Worm (Caenorhabditis elegans): Measurements from ENCODE around the gene B0353.1.

B0353.1 gene

DNA sequence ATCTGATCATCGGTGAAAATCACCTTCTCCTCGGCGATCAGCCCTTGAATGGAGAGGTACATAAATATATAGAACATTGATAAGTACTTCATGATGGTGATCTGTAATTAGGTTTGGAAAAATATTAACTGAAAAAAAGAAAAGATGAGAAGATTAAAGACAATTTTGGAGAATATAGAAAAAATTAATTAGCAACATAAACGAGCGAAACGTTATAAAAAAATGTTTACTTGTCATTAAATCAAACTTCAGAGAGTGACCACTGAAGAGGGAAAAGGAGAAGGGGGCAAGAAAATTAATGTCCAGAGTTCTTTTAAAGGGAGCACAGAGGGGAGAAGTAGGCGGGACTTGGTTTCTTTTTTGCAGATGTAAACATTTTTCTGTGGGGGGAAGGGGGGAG, 28.9 kb upstream of the B0353.1 start, which contains the start of gene T22F7.4:
T22F7.4 (minus strand) TSS at position 101 of the 400 bp plus-strand sequence.
- TF ChIP-seq C08G9.2 (tag; optimal IDR thresholded peaks at IDR 0.05): no peak
- TF ChIP-seq ceh-45 (GFP tag; IDR thresholded peaks at IDR 0.05): no peak

DNA sequence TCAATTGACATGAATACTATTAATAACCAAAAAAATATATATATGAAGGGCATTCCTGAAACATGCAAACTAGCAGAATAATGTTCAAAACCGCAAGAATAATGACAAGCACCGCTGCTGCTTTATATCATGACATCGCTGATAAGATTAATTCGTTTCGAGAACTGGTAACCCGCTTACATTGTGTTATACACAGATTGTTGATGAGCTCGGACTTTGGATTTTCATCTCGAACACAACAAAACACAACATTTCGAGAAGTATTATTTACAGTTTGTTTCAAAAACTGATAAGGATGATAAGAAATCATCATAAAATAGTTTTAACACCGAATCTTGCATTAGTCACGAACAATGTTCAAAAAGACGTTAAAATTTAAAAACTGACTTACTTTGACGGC, 24.9 kb upstream of the B0353.1 start:
- TF ChIP-seq gmeb-2 (tag; optimal IDR thresholded peaks at IDR 0.05) (no peak), K09A11.1 (tag; optimal IDR thresholded peaks at IDR 0.05; ENCODE audit: insufficient read depth) (no peak)

DNA sequence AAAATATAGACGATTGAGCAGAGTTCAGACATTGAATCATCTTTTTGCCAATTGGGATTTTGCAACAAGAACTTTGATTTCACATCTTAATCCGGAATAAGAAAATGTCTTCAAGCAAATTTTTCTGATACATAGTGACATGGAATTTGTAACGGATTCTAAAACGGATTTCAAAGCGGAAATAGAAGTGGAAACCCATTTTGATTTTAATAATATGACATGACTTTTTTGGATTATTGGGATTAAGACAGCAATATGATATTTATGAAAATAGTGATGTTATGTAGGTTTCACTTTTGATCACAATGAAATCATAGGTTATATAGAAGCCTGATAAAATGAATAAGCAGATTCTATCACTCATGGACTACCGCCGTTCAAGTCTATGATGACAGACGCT, 23.6 kb upstream of the B0353.1 start:
- no peak for TF ChIP-seq ref-2 (tag; optimal IDR thresholded peaks at IDR 0.05)
- no peak for TF ChIP-seq ceh-19 (GFP tag; optimal IDR thresholded peaks at IDR 0.05)

DNA sequence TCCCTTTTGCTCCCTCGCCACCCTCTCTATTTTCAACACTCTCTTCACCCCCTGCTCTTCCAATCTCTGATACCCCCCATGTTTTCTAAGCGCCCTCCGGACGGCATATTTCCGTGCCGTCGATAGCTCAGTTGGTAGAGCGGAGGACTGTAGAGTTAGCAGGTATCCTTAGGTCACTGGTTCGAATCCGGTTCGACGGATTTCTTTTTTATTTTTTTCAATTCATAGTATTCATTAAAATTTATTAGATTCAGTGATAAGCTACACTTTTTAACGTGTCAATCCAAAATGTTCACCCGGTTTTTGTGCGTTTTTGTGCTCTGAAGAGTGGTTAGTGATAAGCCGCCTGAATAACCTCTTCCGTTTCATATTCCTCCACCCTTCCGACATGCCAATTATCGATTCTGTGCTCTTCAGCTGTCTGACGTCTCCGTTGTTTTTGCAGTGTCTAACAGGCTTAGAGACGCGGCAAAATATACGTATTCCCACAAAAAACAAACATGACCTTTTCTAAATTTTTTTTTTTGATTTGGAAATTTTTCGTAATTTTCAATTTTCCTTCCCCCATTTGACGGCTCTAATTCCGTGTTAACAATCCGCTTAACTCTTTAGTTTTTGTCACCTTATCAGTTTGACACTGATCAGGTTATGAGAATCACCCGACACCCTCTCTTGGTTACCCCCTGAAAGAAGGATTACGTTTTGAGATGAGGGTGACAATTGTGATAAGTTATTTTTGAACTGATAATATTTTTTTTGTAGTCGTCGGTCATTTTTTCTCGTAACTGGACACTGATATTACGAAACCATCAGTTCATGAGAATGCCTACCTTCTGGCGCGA, 20.3 kb upstream of the B0353.1 start:
- TF ChIP-seq ceh-19 (GFP tag; optimal IDR thresholded peaks at IDR 0.05) (peak; percentile 67), zip-5 (tag; optimal IDR thresholded peaks at IDR 0.05) (peak; percentile 42), pat-9 (tag; optimal IDR thresholded peaks at IDR 0.05) (peak; percentile 63), fkh-6 (tag; optimal IDR thresholded peaks at IDR 0.05) (peak; percentile 43), C08G9.2 (tag; optimal IDR thresholded peaks at IDR 0.05) (peak; percentile 15), tbx-2 (tag; optimal IDR thresholded peaks at IDR 0.05) (peak; percentile 7), hlh-13 (GFP tag; optimal IDR thresholded peaks at IDR 0.05) (peak; percentile 47), fax-1 (tag; optimal IDR thresholded peaks at IDR 0.05) (peak; percentile 55), K02D7.2 (tag; optimal IDR thresholded peaks at IDR 0.05) (no peak), dve-1 (tag; optimal IDR thresholded peaks at IDR 0.05) (peak; percentile 20), pha-2 (tag; optimal IDR thresholded peaks at IDR 0.05) (peak; percentile 67), sox-2 (GFP tag; IDR thresholded peaks at IDR 0.05) (peak; percentile 42; the same call in 1 of the 2 replicates), pax-1 (tag; optimal IDR thresholded peaks at IDR 0.05) (no peak), pha-4 (tag; optimal IDR thresholded peaks at IDR 0.05) (no peak), syd-9 (tag; optimal IDR thresholded peaks at IDR 0.05) (peak; percentile 51), elt-4 (tag; optimal IDR thresholded peaks at IDR 0.05) (no peak), ceh-22 (tag; optimal IDR thresholded peaks at IDR 0.05) (no peak), ceh-2 (tag; optimal IDR thresholded peaks at IDR 0.05) (no peak), hlh-30 (tag; optimal IDR thresholded peaks at IDR 0.05; ENCODE audit: insufficient read depth) (no peak), eyg-1 (tag; optimal IDR thresholded peaks at IDR 0.05) (peak; percentile 78), fkh-10 (GFP tag; optimal IDR thresholded peaks at IDR 0.05) (no peak), ceh-45 (GFP tag; IDR thresholded peaks at IDR 0.05) (peak; percentile 39; the same call in 1 of the 2 replicates), F13H6.1 (tag; optimal IDR thresholded peaks at IDR 0.05) (peak; percentile 13), nfya-1 (tag; optimal IDR thresholded peaks at IDR 0.05) (peak; percentile 29), ceh-24 (tag; optimal IDR thresholded peaks at IDR 0.05) (peak; percentile 50), elt-2 (tag; optimal IDR thresholded peaks at IDR 0.05) (peak; percentile 78), madf-2 (tag; optimal IDR thresholded peaks at IDR 0.05) (peak; percentile 64), sdc-2 (tag; optimal IDR thresholded peaks at IDR 0.05) (peak; percentile 8), T23F11.4 (GFP tag; optimal IDR thresholded peaks at IDR 0.05) (peak; percentile 58), ttx-3 (tag; optimal IDR thresholded peaks at IDR 0.05) (peak; percentile 60), pros-1 (tag; optimal IDR thresholded peaks at IDR 0.05) (no peak), hlh-8 (tag; optimal IDR thresholded peaks at IDR 0.05) (peak; percentile 38), ceh-31 (tag; optimal IDR thresholded peaks at IDR 0.05) (peak; percentile 25), lin-11 (tag; optimal IDR thresholded peaks at IDR 0.05) (peak; percentile 56), lim-6 (tag; optimal IDR thresholded peaks at IDR 0.05) (peak; percentile 22), ceh-18 (tag; optimal IDR thresholded peaks at IDR 0.05) (no peak), C38D4.7 (GFP tag; optimal IDR thresholded peaks at IDR 0.05) (peak; percentile 53), nhr-232 (tag; optimal IDR thresholded peaks at IDR 0.05) (peak; percentile 55), ceh-30 (tag; optimal IDR thresholded peaks at IDR 0.05) (no peak), ahr-1 (tag; optimal IDR thresholded peaks at IDR 0.05) (peak; percentile 37), sox-4 (tag; optimal IDR thresholded peaks at IDR 0.05) (peak; percentile 53)

Data from whole organism, late embryonic.